Fruit fly (Drosophila melanogaster): ENCODE measurements around the gene CG2100.

Gene CG2100

DNA sequence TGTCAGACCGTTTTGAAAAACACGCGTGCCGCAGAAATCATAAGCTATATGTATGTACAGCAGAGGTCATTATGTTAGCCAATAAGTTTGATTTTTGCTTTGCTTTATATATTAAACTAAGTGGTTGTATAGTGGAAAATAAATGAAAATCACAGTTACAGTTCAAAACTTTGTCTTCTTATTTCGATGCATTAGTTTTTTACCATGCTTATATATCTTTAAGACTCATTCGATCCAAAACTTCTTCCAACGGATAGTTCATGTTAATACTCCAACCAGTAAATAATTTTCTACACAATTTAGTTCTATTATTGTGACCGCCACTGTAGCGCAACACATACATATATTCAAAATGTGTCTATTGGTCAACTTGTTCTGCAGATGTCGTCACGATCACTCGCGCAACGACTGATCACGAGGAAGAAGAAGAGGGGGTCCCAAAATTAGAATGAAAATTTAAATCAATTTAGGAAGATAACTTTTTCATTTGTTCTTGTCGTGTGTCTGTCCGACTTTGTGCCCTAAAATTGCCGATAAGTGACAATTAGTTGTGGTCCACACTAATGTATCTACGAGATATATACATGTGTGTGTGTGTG, 30.6 kb downstream of the CG2100 start (continued):
- TF ChIP-seq Abd-B (GFP tag; optimal IDR thresholded peaks at IDR 0.05) (no peak), ey (GFP tag; optimal IDR thresholded peaks at IDR 0.05) (peak; percentile 40), dl (GFP tag; optimal IDR thresholded peaks at IDR 0.05; ENCODE audit: insufficient read depth in 1 of 2, partially characterized antibody in 2 of 2) (no peak), Mio (GFP tag; optimal IDR thresholded peaks at IDR 0.05) (no peak)

dm6 chr3R:5704982-5705381, 31.2 kb downstream of the CG2100 start:
- TF ChIP-seq Hr83 (GFP tag; optimal IDR thresholded peaks at IDR 0.05; ENCODE audit: poor library complexity, severe bottlenecking) (no peak), Dif (GFP tag; optimal IDR thresholded peaks at IDR 0.05; ENCODE audit: partially characterized antibody) (no peak), Myc (optimal IDR thresholded peaks at IDR 0.05) (peak; percentile 46), Rel (GFP tag; optimal IDR thresholded peaks at IDR 0.05) (no peak), Rel (tag; optimal IDR thresholded peaks at IDR 0.05) (no peak)

DNA sequence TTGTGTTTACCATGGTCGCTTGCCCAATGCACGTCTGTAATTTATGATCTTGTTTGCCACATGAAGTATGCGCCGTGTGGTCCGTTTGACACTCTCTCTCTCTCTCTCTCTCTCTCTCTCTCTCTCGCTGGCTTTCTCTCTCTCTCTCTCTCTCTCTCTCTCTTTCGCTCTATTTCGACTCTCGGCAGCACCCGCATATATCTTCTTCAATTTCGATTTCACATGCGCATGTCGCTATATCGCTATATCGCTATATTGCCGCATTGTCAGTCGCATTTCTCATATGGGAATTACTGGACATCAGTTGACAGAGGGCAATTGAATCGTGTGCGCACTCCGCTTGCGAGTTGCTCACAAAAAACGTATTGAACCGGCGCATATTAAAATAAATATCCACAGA, 35.1 kb downstream of the CG2100 start:
- peak; percentile 48 for TF ChIP-seq Dif (GFP tag; optimal IDR thresholded peaks at IDR 0.05; ENCODE audit: partially characterized antibody)
- TF ChIP-seq psq (GFP tag; optimal IDR thresholded peaks at IDR 0.05) = no peak
- no peak for TF ChIP-seq usp (GFP tag; optimal IDR thresholded peaks at IDR 0.05)
- TF ChIP-seq pan (optimal IDR thresholded peaks at IDR 0.05) = no peak
- no peak for TF ChIP-seq dsf (GFP tag; optimal IDR thresholded peaks at IDR 0.05; ENCODE audit: borderline replicate concordance)
- TF ChIP-seq Hnf4 (GFP tag; optimal IDR thresholded peaks at IDR 0.05) = no peak
- TF ChIP-seq dl (GFP tag; optimal IDR thresholded peaks at IDR 0.05; ENCODE audit: insufficient read depth in 1 of 2, partially characterized antibody in 2 of 2) = peak in 1 of 2 experiments; percentile 32

DNA sequence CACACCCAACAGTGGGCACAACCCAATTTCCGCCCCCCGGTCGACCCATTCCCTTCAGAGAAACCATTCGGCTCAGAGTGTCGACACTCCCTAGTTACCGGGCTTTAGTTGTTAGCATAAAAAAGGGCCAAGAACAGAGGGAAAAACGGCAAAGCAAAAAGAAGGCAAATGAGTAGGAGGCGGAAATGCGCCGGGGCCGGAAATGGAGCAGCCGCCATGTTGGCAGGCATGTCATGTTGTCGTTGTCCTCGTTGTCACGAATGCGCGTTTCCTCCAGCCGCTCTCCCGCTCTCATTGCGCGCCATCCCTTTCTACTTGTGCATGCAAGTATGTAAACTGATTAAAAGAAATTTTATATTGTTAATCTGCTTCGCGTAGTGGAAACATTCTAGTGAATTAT, 39.8 kb downstream of the CG2100 start:
- TF ChIP-seq brk (GFP tag; optimal IDR thresholded peaks at IDR 0.05) (no peak), HLH106 (tag; optimal IDR thresholded peaks at IDR 0.05) (no peak)

DNA sequence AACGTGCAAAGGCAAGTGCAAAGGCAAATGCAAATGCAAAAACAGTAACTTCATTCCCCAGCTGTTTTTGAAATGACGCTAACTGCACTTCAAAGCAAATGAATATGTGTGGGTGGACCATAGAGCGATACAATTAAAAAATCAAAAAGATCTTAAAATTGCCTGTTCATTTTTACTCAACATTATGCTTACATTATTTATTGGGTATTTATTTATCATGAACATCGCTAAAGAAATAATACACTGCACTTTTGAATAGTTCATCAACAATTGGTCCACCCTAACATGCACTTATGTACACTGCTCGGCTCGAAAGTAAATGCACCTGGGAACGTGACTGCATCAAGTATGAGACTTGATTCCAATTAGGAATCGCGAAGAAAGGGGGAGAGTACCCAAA, 41.7 kb downstream of the CG2100 start:
- no peak for TF ChIP-seq OdsH (GFP tag; optimal IDR thresholded peaks at IDR 0.05)
- peak; percentile 6 for TF ChIP-seq h (GFP tag; optimal IDR thresholded peaks at IDR 0.05)

- TF ChIP-seq Dif (GFP tag; optimal IDR thresholded peaks at IDR 0.05; ENCODE audit: partially characterized antibody) = no peak
- TF ChIP-seq rgr (GFP tag; optimal IDR thresholded peaks at IDR 0.05) = no peak
- TF ChIP-seq Abd-B (GFP tag; optimal IDR thresholded peaks at IDR 0.05) = no peak
- TF ChIP-seq Hr83 (GFP tag; optimal IDR thresholded peaks at IDR 0.05; ENCODE audit: poor library complexity, severe bottlenecking) = no peak
- TF ChIP-seq dmrt93B (GFP tag; optimal IDR thresholded peaks at IDR 0.05) = no peak
- TF ChIP-seq N (GFP tag; optimal IDR thresholded peaks at IDR 0.05) = no peak
- TF ChIP-seq OdsH (GFP tag; optimal IDR thresholded peaks at IDR 0.05) = no peak
- TF ChIP-seq br (GFP tag; optimal IDR thresholded peaks at IDR 0.05) = no peak
- no peak for TF ChIP-seq Myc (optimal IDR thresholded peaks at IDR 0.05)
- TF ChIP-seq fru (GFP tag; optimal IDR thresholded peaks at IDR 0.05) = no peak
- no peak for TF ChIP-seq sage (GFP tag; optimal IDR thresholded peaks at IDR 0.05)
- TF ChIP-seq Mio (GFP tag; optimal IDR thresholded peaks at IDR 0.05) = no peak
- TF ChIP-seq CrebA (GFP tag; optimal IDR thresholded peaks at IDR 0.05; ENCODE audit: borderline replicate concordance) = no peak
Measured at dm6 chr3R:5693186-5693585, 43.0 kb downstream of the CG2100 start, which contains the start of gene CG2104. Gene CG2104 (minus strand): TSS chr3R:5693286.

DNA sequence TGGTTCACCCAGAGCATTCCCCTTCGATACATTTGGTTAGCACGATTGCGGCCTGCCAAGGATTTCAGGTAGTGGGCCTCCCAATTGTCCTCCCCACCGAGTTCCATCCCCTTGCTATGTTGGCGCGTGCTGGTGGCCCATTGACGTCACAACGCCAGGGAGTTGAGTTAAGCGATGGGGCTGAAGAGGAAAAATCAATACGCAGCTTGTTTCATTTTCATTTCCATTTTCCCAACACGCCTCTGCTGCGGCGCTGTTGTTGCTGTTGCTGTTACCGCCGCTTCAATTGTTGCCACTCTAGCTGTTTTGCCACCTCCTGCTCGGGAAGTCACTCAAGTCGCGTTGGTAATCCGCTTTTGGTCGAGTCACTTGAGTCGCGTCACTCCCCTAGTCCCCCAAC, 45.1 kb downstream of the CG2100 start:
- TF ChIP-seq Sp1 (GFP tag; optimal IDR thresholded peaks at IDR 0.05) = no peak
- TF ChIP-seq GATAd (GFP tag; optimal IDR thresholded peaks at IDR 0.05) = no peak
- no peak for TF ChIP-seq Hr78 (GFP tag; optimal IDR thresholded peaks at IDR 0.05)
- no peak for TF ChIP-seq Hnf4 (GFP tag; optimal IDR thresholded peaks at IDR 0.05)
- no peak for TF ChIP-seq ey (GFP tag; optimal IDR thresholded peaks at IDR 0.05)
- TF ChIP-seq Vsx2 (GFP tag; optimal IDR thresholded peaks at IDR 0.05; ENCODE audit: partially characterized antibody) = no peak
- no peak for TF ChIP-seq CG32264 (GFP tag; optimal IDR thresholded peaks at IDR 0.05)
- no peak for TF ChIP-seq foxo (GFP tag; optimal IDR thresholded peaks at IDR 0.05)
- no peak for TF ChIP-seq rgr (GFP tag; optimal IDR thresholded peaks at IDR 0.05)
- TF ChIP-seq jim (GFP tag; optimal IDR thresholded peaks at IDR 0.05) = no peak
- TF ChIP-seq Dif (GFP tag; optimal IDR thresholded peaks at IDR 0.05; ENCODE audit: partially characterized antibody) = no peak
- no peak for TF ChIP-seq br (GFP tag; optimal IDR thresholded peaks at IDR 0.05)
- TF ChIP-seq N (GFP tag; optimal IDR thresholded peaks at IDR 0.05) = no peak
- TF ChIP-seq lola (GFP tag; optimal IDR thresholded peaks at IDR 0.05) = no peak
- no peak for TF ChIP-seq pan (optimal IDR thresholded peaks at IDR 0.05)
- TF ChIP-seq brk (GFP tag; optimal IDR thresholded peaks at IDR 0.05) = no peak

Data from whole organism, wandering third instar larva.